Fruit fly (Drosophila melanogaster): ENCODE measurements around the gene Targ1.

DNA sequence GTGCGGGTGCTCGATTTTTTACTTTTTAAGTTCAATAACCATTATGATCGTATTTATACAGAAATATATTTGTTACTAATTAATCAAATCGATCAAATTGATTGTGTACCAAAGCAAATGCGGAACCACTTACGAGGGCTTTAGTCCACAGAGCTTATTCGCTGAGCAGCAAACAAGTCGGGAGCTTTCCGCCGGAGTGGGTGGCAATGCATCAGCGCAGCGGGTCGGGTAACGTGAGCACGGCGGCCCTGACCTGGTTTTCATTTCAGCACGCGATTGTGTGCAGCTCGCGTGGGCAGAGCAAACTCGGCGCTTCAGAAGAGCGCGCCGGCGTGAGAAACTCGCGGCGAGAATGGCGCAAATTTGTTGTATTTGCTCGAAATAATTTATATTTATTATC, 16.5 kb upstream of the Targ1 start:
- TF ChIP-seq CG8478 (optimal IDR thresholded peaks at IDR 0.05), result no peak
- TF ChIP-seq CTCF (optimal IDR thresholded peaks at IDR 0.05), result no peak
